Fruit fly (Drosophila melanogaster): ENCODE results near the gene CG12477.

Gene CG12477

dm6 chr3L:18723172-18723571, at the start of gene CG12477:
TSS of gene CG12477 (minus strand) at chr3L:18723272.
- TF ChIP-seq D1 (tag; optimal IDR thresholded peaks at IDR 0.05) (no peak), CG34367 (tag; optimal IDR thresholded peaks at IDR 0.05) (no peak), CG17806 (tag; optimal IDR thresholded peaks at IDR 0.05) (no peak), Ets98B (GFP tag; IDR thresholded peaks at IDR 0.05) (no peak), fd96Ca (GFP tag; IDR thresholded peaks at IDR 0.05) (no peak), CG15710 (tag; optimal IDR thresholded peaks at IDR 0.05) (no peak), Snoo (tag; optimal IDR thresholded peaks at IDR 0.05) (no peak), CG12605 (GFP tag; IDR thresholded peaks at IDR 0.05) (no peak), CG13204 (GFP tag; optimal IDR thresholded peaks at IDR 0.05) (no peak), CG10348 (GFP tag; IDR thresholded peaks at IDR 0.05) (no peak), Pif1A (GFP tag; optimal IDR thresholded peaks at IDR 0.05) (no peak), CG32121 (GFP tag; IDR thresholded peaks at IDR 0.05) (no peak), EcR (GFP tag; optimal IDR thresholded peaks at IDR 0.05) (no peak), CG4496 (GFP tag; IDR thresholded peaks at IDR 0.05) (no peak), CG9948 (tag; optimal IDR thresholded peaks at IDR 0.05) (no peak), rn (GFP tag; IDR thresholded peaks at IDR 0.05) (no peak)

DNA sequence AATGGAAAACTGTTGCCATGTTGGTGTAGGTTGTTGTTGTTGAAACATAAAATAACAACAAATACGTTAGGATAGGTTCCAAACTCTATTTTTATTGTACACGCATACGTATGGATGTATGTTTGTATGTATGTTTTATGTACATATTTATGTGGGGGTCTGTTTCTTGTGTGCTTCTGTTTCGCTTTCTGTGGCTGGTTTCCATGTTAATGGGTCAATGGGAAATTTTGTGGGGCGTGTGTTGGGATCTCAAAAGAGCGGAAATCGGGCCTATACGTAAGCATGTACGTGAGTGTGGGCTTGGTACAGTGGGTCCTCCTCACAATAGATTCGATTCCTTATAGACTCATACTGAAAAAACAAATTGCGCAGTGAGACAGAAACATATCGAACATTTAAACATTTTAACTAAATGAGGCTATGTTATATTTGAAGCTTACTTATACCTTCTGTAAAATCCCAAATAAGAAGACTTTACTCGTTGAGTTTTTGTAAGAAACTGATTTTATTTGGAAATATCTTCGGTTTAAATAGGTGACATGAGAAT, 49.0 kb upstream of the CG12477 start:
- TF ChIP-seq CG17806 (tag; optimal IDR thresholded peaks at IDR 0.05): no peak
- TF ChIP-seq CG15710 (tag; optimal IDR thresholded peaks at IDR 0.05): no peak
- no peak for TF ChIP-seq CG8159 (tag; optimal IDR thresholded peaks at IDR 0.05)
- TF ChIP-seq CG12605 (GFP tag; IDR thresholded peaks at IDR 0.05): no peak
- TF ChIP-seq CG13204 (GFP tag; optimal IDR thresholded peaks at IDR 0.05): no peak
- TF ChIP-seq rn (GFP tag; IDR thresholded peaks at IDR 0.05): no peak
- TF ChIP-seq Pif1B (GFP tag; optimal IDR thresholded peaks at IDR 0.05): no peak
- TF ChIP-seq Pif1A (GFP tag; optimal IDR thresholded peaks at IDR 0.05): no peak
- no peak for TF ChIP-seq D1 (tag; optimal IDR thresholded peaks at IDR 0.05)
- TF ChIP-seq CG34367 (tag; optimal IDR thresholded peaks at IDR 0.05): no peak
- no peak for TF ChIP-seq CG4496 (GFP tag; IDR thresholded peaks at IDR 0.05)

DNA sequence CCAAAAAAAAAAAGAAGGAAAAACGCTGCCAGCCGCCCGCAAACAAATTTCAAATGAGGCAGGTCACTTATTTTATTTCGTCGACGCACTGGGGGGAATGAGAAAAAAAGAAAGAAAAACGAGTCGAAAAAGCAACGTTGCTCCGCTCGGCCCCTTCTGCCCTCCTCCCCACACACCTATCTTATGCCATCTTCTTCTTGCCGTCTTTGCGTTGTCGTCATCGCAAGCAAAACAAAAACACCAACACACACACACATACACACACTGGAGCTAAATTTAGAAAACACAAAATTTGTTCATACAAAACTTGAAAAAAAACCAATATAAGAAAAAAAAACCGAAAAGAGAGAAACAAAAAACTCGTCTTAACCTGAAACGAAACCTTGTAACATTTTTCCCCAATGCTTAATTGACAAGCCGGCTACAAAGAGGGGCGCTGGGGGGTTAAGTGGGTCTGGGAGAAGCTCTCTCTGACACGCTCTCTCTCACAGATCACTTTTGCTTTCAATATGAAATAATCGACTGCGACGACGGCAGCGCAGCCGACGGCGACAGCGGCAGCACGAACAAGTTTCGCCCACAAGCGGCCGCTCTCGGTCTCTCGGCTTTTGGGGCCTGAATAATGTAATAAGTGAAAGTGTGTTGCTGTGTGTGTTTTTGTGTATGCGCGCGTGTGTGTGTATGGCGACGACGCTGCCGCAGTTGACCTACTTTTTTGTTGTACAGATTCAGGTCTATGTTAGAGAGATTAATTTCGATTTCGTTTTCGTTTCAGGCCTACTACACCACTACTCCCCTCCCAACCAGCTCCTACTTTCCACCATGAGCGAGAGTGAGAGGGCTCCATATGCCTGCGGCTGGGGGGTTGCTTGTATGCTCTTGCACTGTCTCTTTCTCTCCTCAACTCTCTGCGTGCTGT, 48.3 kb upstream of the CG12477 start:
- peak; percentile 37 for TF ChIP-seq gl (tag; optimal IDR thresholded peaks at IDR 0.05)
- peak; percentile 9 for TF ChIP-seq CG15710 (tag; optimal IDR thresholded peaks at IDR 0.05)
- no peak for TF ChIP-seq CG13204 (GFP tag; optimal IDR thresholded peaks at IDR 0.05)
- peak; percentile 68 for TF ChIP-seq Snoo (tag; optimal IDR thresholded peaks at IDR 0.05)
- TF ChIP-seq Ets98B (GFP tag; IDR thresholded peaks at IDR 0.05): peak; percentile 79
- TF ChIP-seq CG8159 (tag; optimal IDR thresholded peaks at IDR 0.05): peak; percentile 42
- peak; percentile 85 for TF ChIP-seq CG4496 (GFP tag; IDR thresholded peaks at IDR 0.05)
- peak; percentile 83 for TF ChIP-seq CG32121 (GFP tag; IDR thresholded peaks at IDR 0.05)
- peak; percentile 18 for TF ChIP-seq CG9948 (tag; optimal IDR thresholded peaks at IDR 0.05)
- TF ChIP-seq Pif1B (GFP tag; optimal IDR thresholded peaks at IDR 0.05): peak; percentile 72
- no peak for TF ChIP-seq CG10348 (GFP tag; IDR thresholded peaks at IDR 0.05)
- peak; percentile 43 for TF ChIP-seq EcR (GFP tag; optimal IDR thresholded peaks at IDR 0.05)
- peak; percentile 86 for TF ChIP-seq CG12605 (GFP tag; IDR thresholded peaks at IDR 0.05)
- peak; percentile 71 for TF ChIP-seq Pif1A (GFP tag; optimal IDR thresholded peaks at IDR 0.05)
- peak; percentile 53; the same call in 1 of the 2 replicates for TF ChIP-seq rn (GFP tag; IDR thresholded peaks at IDR 0.05)
- TF ChIP-seq CG14655 (GFP tag; optimal IDR thresholded peaks at IDR 0.05): peak; percentile 50
- TF ChIP-seq CG8301 (tag; optimal IDR thresholded peaks at IDR 0.05): peak; percentile 52
- TF ChIP-seq CG17806 (tag; optimal IDR thresholded peaks at IDR 0.05): no peak
- no peak for TF ChIP-seq D1 (tag; optimal IDR thresholded peaks at IDR 0.05)
- TF ChIP-seq fd96Ca (GFP tag; IDR thresholded peaks at IDR 0.05): peak; percentile 57; the same call in 2 of the 3 replicates

- TF ChIP-seq Pif1A (GFP tag; optimal IDR thresholded peaks at IDR 0.05) (no peak), Pif1B (GFP tag; optimal IDR thresholded peaks at IDR 0.05) (no peak)
These were observed 46.7 kb upstream of the CG12477 start for dm6 chr3L:18769782-18770181.

DNA sequence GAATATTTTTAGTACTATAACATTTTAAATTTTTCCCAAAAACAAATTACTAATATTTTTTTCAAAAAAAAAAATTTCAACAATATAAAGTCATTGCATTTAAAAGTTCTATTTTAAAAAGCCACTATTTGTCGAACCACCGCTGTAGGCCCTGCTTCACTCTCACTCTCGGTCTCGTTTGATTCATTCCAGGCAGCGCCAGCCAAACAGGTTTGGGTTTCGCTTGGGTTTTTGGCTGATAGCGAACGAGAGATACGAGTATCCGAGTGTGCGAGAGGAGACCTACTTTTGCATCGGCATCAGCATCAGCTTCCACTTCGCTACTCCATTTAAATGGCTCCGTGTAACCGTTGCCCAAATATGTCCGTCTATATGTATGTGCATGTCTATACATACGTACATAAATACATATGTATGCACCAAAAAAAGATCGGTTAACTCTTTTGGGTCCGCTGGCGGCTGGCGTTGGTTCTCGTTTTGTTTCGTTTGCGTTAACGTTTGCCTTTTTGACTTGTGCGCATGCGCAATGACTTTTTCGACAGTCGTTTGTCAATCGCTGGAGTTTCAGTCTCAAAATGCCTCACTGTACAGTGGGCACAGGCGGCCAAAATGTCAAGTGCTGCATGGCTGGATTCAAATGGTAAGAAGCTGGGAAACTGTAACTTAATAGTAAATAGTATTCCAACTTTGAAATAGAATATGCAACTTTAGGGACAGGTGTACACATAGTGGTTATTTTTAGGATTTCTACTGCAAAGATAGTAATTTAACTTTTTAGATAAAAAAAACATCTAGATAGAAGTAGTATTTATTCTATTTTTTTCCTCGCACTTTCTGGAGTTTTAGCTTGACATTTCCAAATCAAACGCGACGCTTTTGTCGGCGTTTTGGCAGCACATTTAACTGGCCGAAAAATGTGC, 46.0 kb upstream of the CG12477 start:
- peak; percentile 65 for TF ChIP-seq CG32121 (GFP tag; IDR thresholded peaks at IDR 0.05)
- TF ChIP-seq EcR (GFP tag; optimal IDR thresholded peaks at IDR 0.05): peak; percentile 19
- TF ChIP-seq CG4496 (GFP tag; IDR thresholded peaks at IDR 0.05): 0 out of 3 replicates have a peak, but pooled peaks have one; percentile 9
- TF ChIP-seq CG8159 (tag; optimal IDR thresholded peaks at IDR 0.05): no peak
- 0 out of 2 replicates have a peak, but pooled peaks have one; percentile 18 for TF ChIP-seq Ets98B (GFP tag; IDR thresholded peaks at IDR 0.05)
- TF ChIP-seq Snoo (tag; optimal IDR thresholded peaks at IDR 0.05): no peak
- TF ChIP-seq Pif1A (GFP tag; optimal IDR thresholded peaks at IDR 0.05): peak; percentile 15
- no peak for TF ChIP-seq CG17806 (tag; optimal IDR thresholded peaks at IDR 0.05)
- 0 out of 2 replicates have a peak, but pooled peaks have one; percentile 17 for TF ChIP-seq CG10348 (GFP tag; IDR thresholded peaks at IDR 0.05)
- TF ChIP-seq CG13204 (GFP tag; optimal IDR thresholded peaks at IDR 0.05): no peak
- TF ChIP-seq gl (tag; optimal IDR thresholded peaks at IDR 0.05): no peak

Data from whole organism, pupa.